Worm (Caenorhabditis elegans) whole organism, L2 larva: ENCODE measurements around the gene klp-13.

Experiments
- C34F6.9 ChIP-seq: fragments of 150-350 bp; optimal IDR thresholded peaks from 2 replicates; lab custom pipeline; 2014; ENCODE audit warnings: missing biosample characterization, missing genetic modification characterization
- F13H6.1 ChIP-seq: sonication (generic microtip); optimal IDR thresholded peaks from 2 replicates; lab custom pipeline; 2016; ENCODE audit warnings: missing genetic modification characterization, missing compliant biosample characterization
- R02D3.7 ChIP-seq: fragments of 150-350 bp; optimal IDR thresholded peaks from 2 replicates; lab custom pipeline; 2014; ENCODE audit warnings: missing biosample characterization, missing genetic modification characterization
- Y55F3AM.14 ChIP-seq: fragments of 200-800 bp; sonication (Bioruptor generic); optimal IDR thresholded peaks from 2 replicates; lab custom pipeline; 2018; ENCODE audit warnings: mild to moderate bottlenecking, missing genetic modification characterization, missing compliant biosample characterization
- ZK546.5 ChIP-seq: sonication (generic microtip); optimal IDR thresholded peaks from 2 replicates; lab custom pipeline; 2017; ENCODE audit warnings: missing biosample characterization, missing genetic modification characterization
- alr-1 ChIP-seq: fragments of 150-350 bp; optimal IDR thresholded peaks from 2 replicates; lab custom pipeline; 2014; ENCODE audit warnings: missing biosample characterization, missing genetic modification characterization
- aly-2 ChIP-seq: fragments of 150-350 bp; optimal IDR thresholded peaks from 2 replicates; lab custom pipeline; 2014; ENCODE audit warnings: missing biosample characterization, missing genetic modification characterization
- ama-1 ChIP-seq: fragments of 150-350 bp; optimal IDR thresholded peaks from 2 replicates; lab custom pipeline; 2018; ENCODE audit warnings: inconsistent platforms
- blmp-1 ChIP-seq: sonication (generic microtip); optimal IDR thresholded peaks from 2 replicates; lab custom pipeline; 2017; ENCODE audit warnings: missing genetic modification characterization, mild to moderate bottlenecking, missing compliant biosample characterization, antibody characterized with exemption, moderate library complexity; ENCODE audit not compliant: insufficient read depth
- ceh-16 ChIP-seq: fragments of 150-350 bp; optimal IDR thresholded peaks from 2 replicates; lab custom pipeline; 2014; ENCODE audit warnings: missing biosample characterization, missing genetic modification characterization
- ceh-82 ChIP-seq: fragments of 150-350 bp; optimal IDR thresholded peaks from 2 replicates; lab custom pipeline; 2014; ENCODE audit warnings: missing biosample characterization, missing genetic modification characterization
- crh-2 ChIP-seq: sonication (generic microtip); optimal IDR thresholded peaks from 2 replicates; lab custom pipeline; 2017; ENCODE audit warnings: missing biosample characterization, missing genetic modification characterization
- dmd-4 ChIP-seq: sonication (generic microtip); optimal IDR thresholded peaks from 2 replicates; lab custom pipeline; 2017; ENCODE audit warnings: missing biosample characterization, missing genetic modification characterization
- egl-27 ChIP-seq: sonication (generic microtip); optimal IDR thresholded peaks from 3 replicates; lab custom pipeline; 2017; ENCODE audit warnings: missing biosample characterization, missing genetic modification reagents, missing genetic modification characterization
- elt-1 ChIP-seq: fragments of 150-350 bp; optimal IDR thresholded peaks from 2 replicates; lab custom pipeline; 2014; ENCODE audit warnings: missing biosample characterization, missing genetic modification characterization
- elt-3 ChIP-seq: sonication (generic microtip); optimal IDR thresholded peaks from 2 replicates; lab custom pipeline; 2017; ENCODE audit warnings: missing biosample characterization, missing genetic modification characterization
- fos-1 ChIP-seq: fragments of 150-350 bp; optimal IDR thresholded peaks from 2 replicates; lab custom pipeline; 2014; ENCODE audit warnings: missing biosample characterization, missing genetic modification characterization
- gmeb-1 ChIP-seq: fragments of 150-350 bp; optimal IDR thresholded peaks from 2 replicates; lab custom pipeline; 2014; ENCODE audit warnings: missing biosample characterization, missing genetic modification characterization
- lin-11 ChIP-seq: fragments of 150-350 bp; sonication (generic microtip); optimal IDR thresholded peaks from 2 replicates; lab custom pipeline; 2014; ENCODE audit warnings: missing biosample characterization, missing genetic modification characterization, inconsistent platforms, mixed read lengths
- lin-13 ChIP-seq: fragments of 150-350 bp; optimal IDR thresholded peaks from 2 replicates; lab custom pipeline; 2014; ENCODE audit warnings: missing biosample characterization, missing genetic modification reagents, missing genetic modification characterization
- lin-39 ChIP-seq: fragments of 150-350 bp; optimal IDR thresholded peaks from 2 replicates; lab custom pipeline; 2014; ENCODE audit warnings: missing biosample characterization, missing genetic modification reagents, missing genetic modification characterization
- lsy-2 ChIP-seq, 2 experiments: fragments of 150-350 bp in 1 of 2; sonication (generic microtip) in 1 of 2; optimal IDR thresholded peaks; 2 replicates each; lab custom pipeline; 2014 to 2017; ENCODE audit warnings: missing biosample characterization in 2 of 2, missing genetic modification characterization in 2 of 2
- mab-5 ChIP-seq: fragments of 150-350 bp; optimal IDR thresholded peaks from 2 replicates; lab custom pipeline; 2014; ENCODE audit warnings: missing biosample characterization, missing genetic modification characterization
- mbf-1 ChIP-seq: sonication (generic microtip); optimal IDR thresholded peaks from 2 replicates; lab custom pipeline; 2017; ENCODE audit warnings: missing biosample characterization, missing genetic modification characterization
- mdl-1 ChIP-seq, 2 experiments: fragments of 150-350 bp in 1 of 2; sonication (generic microtip) in 1 of 2; optimal IDR thresholded peaks; 2 replicates each; lab custom pipeline; 2017; ENCODE audit warnings: missing biosample characterization in 2 of 2, missing genetic modification characterization in 2 of 2
- nhr-10 ChIP-seq: sonication (generic microtip); optimal IDR thresholded peaks from 2 replicates; lab custom pipeline; 2017; ENCODE audit warnings: missing biosample characterization, missing genetic modification characterization
- nhr-11 ChIP-seq: fragments of 150-350 bp; optimal IDR thresholded peaks from 2 replicates; lab custom pipeline; 2014; ENCODE audit warnings: missing biosample characterization, missing genetic modification characterization
- nhr-12 ChIP-seq: fragments of 150-350 bp; optimal IDR thresholded peaks from 2 replicates; lab custom pipeline; 2014; ENCODE audit warnings: missing biosample characterization, missing genetic modification characterization
- nhr-129 ChIP-seq: fragments of 150-350 bp; optimal IDR thresholded peaks from 2 replicates; lab custom pipeline; 2014; ENCODE audit warnings: missing biosample characterization, missing genetic modification characterization
- nhr-21 ChIP-seq: fragments of 150-350 bp; optimal IDR thresholded peaks from 2 replicates; lab custom pipeline; 2014; ENCODE audit warnings: missing biosample characterization, missing genetic modification characterization
- nhr-23 ChIP-seq: fragments of 150-350 bp; optimal IDR thresholded peaks from 2 replicates; lab custom pipeline; 2014; ENCODE audit warnings: missing biosample characterization, missing genetic modification reagents, missing genetic modification characterization
- nhr-237 ChIP-seq: fragments of 150-350 bp; optimal IDR thresholded peaks from 2 replicates; lab custom pipeline; 2014; ENCODE audit warnings: missing biosample characterization, missing genetic modification characterization
- nhr-25 ChIP-seq: fragments of 150-350 bp; sonication (generic microtip); optimal IDR thresholded peaks from 3 replicates; lab custom pipeline; 2014; ENCODE audit warnings: missing biosample characterization, missing genetic modification characterization
- nhr-6 ChIP-seq: fragments of 150-350 bp; optimal IDR thresholded peaks from 2 replicates; lab custom pipeline; 2014; ENCODE audit warnings: missing biosample characterization, missing genetic modification characterization
- nhr-77 ChIP-seq: fragments of 150-350 bp; optimal IDR thresholded peaks from 2 replicates; lab custom pipeline; 2014; ENCODE audit warnings: missing biosample characterization, missing genetic modification characterization
- peb-1 ChIP-seq: fragments of 150-350 bp; optimal IDR thresholded peaks from 2 replicates; lab custom pipeline; 2014; ENCODE audit warnings: missing biosample characterization, missing genetic modification characterization
- sem-4 ChIP-seq: fragments of 150-350 bp; optimal IDR thresholded peaks from 2 replicates; lab custom pipeline; 2014; ENCODE audit warnings: missing biosample characterization, missing genetic modification reagents, missing genetic modification characterization
- skn-1 ChIP-seq: sonication (generic microtip); optimal IDR thresholded peaks from 2 replicates; lab custom pipeline; 2017; ENCODE audit warnings: missing biosample characterization, missing genetic modification characterization
- sma-3 ChIP-seq: sonication (generic microtip); optimal IDR thresholded peaks from 2 replicates; lab custom pipeline; 2016; ENCODE audit warnings: missing genetic modification reagents, missing genetic modification characterization, missing compliant biosample characterization
- sma-9 ChIP-seq, 2 experiments: fragments of 150-350 bp in 1 of 2; sonication (generic microtip) in 1 of 2; optimal IDR thresholded peaks; 2 replicates each; lab custom pipeline; 2014 to 2016; ENCODE audit warnings: missing genetic modification characterization in 2 of 2, mild to moderate bottlenecking in 1 of 2, missing biosample characterization in 1 of 2, missing compliant biosample characterization in 1 of 2, missing genetic modification reagents in 1 of 2, moderate library complexity in 1 of 2
- snpc-4 ChIP-seq: fragments of 150-350 bp; optimal IDR thresholded peaks from 2 replicates; lab custom pipeline; 2014; ENCODE audit warnings: missing biosample characterization, missing genetic modification characterization
- unc-39 ChIP-seq: fragments of 150-350 bp; optimal IDR thresholded peaks from 2 replicates; lab custom pipeline; 2014; ENCODE audit warnings: missing biosample characterization, missing genetic modification characterization
- unc-55 ChIP-seq: fragments of 150-350 bp; sonication (generic microtip); optimal IDR thresholded peaks from 3 replicates; lab custom pipeline; 2014; ENCODE audit warnings: missing biosample characterization, missing genetic modification reagents, missing genetic modification characterization
- unc-62 ChIP-seq: fragments of 150-350 bp; optimal IDR thresholded peaks from 2 replicates; lab custom pipeline; 2014; ENCODE audit warnings: missing biosample characterization, missing genetic modification reagents, missing genetic modification characterization
- zag-1 ChIP-seq: fragments of 150-350 bp; optimal IDR thresholded peaks from 2 replicates; lab custom pipeline; 2014; ENCODE audit warnings: missing biosample characterization, missing genetic modification characterization
- ztf-1 ChIP-seq: fragments of 200-800 bp; sonication (Bioruptor generic); conservative IDR thresholded peaks from 2 replicates; pipeline ENCODE4 v1.3.6; 2022; ENCODE audit warnings: missing genetic modification characterization, missing compliant biosample characterization
- ztf-11 ChIP-seq: sonication (generic microtip); optimal IDR thresholded peaks from 2 replicates; lab custom pipeline; 2017; ENCODE audit warnings: missing biosample characterization, missing genetic modification characterization
- ztf-4 ChIP-seq: fragments of 150-350 bp; optimal IDR thresholded peaks from 2 replicates; lab custom pipeline; 2014; ENCODE audit warnings: missing biosample characterization, missing genetic modification characterization

klp-13 gene

ce11 chrX:5984581-5985039 lies at the start of gene klp-13:
TSS of gene klp-13 (plus strand) at chrX:5984989.
- TF ChIP-seq F13H6.1 (peak; percentile 89), blmp-1 (tag; lab: Kevin White, UChicago) (peak; percentile 30), mbf-1 (tag; lab: Kevin White, UChicago) (no peak), R02D3.7 (tag; lab: Kevin White, UChicago) (no peak), nhr-21 (tag; lab: Kevin White, UChicago) (peak; percentile 74), nhr-10 (tag; lab: Kevin White, UChicago) (no peak), ztf-4 (tag; lab: Kevin White, UChicago) (peak; percentile 76), nhr-77 (tag; lab: Kevin White, UChicago) (no peak), unc-39 (no peak), nhr-11 (tag; lab: Kevin White, UChicago) (no peak), lin-13 (GFP tag; lab: Kevin White, UChicago) (peak; percentile 95), dmd-4 (tag; lab: Kevin White, UChicago) (no peak), sma-3 (peak; percentile 64), aly-2 (tag; lab: Kevin White, UChicago) (no peak), crh-2 (tag; lab: Kevin White, UChicago) (peak; percentile 91), sem-4 (tag; lab: Kevin White, UChicago) (peak; percentile 77), ceh-16 (tag; lab: Kevin White, UChicago) (no peak), nhr-25 (tag; lab: Kevin White, UChicago) (no peak), lsy-2 (tag; optimal IDR thresholded peaks at IDR 0.05; lab: Kevin White, UChicago) (peak; percentile 45 to 89), elt-1 (tag; lab: Kevin White, UChicago) (no peak), unc-62 (GFP tag; lab: Kevin White, UChicago) (no peak), lin-39 (tag; lab: Kevin White, UChicago) (no peak), snpc-4 (tag; lab: Kevin White, UChicago) (peak; percentile 49), gmeb-1 (tag; lab: Kevin White, UChicago) (peak; percentile 88), mdl-1 (tag; optimal IDR thresholded peaks at IDR 0.05; lab: Kevin White, UChicago) (peak; percentile 55 to 84), nhr-129 (tag; lab: Kevin White, UChicago) (peak; percentile 92), Y55F3AM.14 (GFP tag; lab: Kevin White, UChicago) (peak; percentile 66), ztf-11 (no peak), nhr-23 (tag; lab: Kevin White, UChicago) (no peak), peb-1 (tag; lab: Kevin White, UChicago) (no peak), elt-3 (no peak), nhr-237 (tag; lab: Kevin White, UChicago) (no peak), nhr-6 (tag; lab: Kevin White, UChicago) (peak; percentile 54), ceh-82 (no peak), zag-1 (tag; lab: Kevin White, UChicago) (peak; percentile 75), lin-11 (tag; lab: Kevin White, UChicago) (peak; percentile 89), ZK546.5 (tag; lab: Kevin White, UChicago) (peak; percentile 89), ztf-1 (GFP tag; lab: Robert Waterston, UW) (no peak), alr-1 (no peak), mab-5 (tag; lab: Kevin White, UChicago) (peak; percentile 38), sma-9 (GFP tag; optimal IDR thresholded peaks at IDR 0.05; lab: Kevin White, UChicago) (peak; percentile 90), sma-9 (tag; optimal IDR thresholded peaks at IDR 0.05; lab: Kevin White, UChicago) (no peak), skn-1 (tag; lab: Kevin White, UChicago) (no peak), C34F6.9 (peak; percentile 91), ama-1 (no peak), egl-27 (tag; lab: Kevin White, UChicago) (peak; percentile 76), nhr-12 (no peak), unc-55 (GFP tag; lab: Kevin White, UChicago) (peak; percentile 96), fos-1 (tag; lab: Kevin White, UChicago) (peak; percentile 80)
